Worm (Caenorhabditis elegans): ENCODE measurements around the gene Y59H11AR.3.
A peak's percentile ranks its signal among the peaks of the same experiment; 100 is the strongest.

Gene Y59H11AR.3

DNA sequence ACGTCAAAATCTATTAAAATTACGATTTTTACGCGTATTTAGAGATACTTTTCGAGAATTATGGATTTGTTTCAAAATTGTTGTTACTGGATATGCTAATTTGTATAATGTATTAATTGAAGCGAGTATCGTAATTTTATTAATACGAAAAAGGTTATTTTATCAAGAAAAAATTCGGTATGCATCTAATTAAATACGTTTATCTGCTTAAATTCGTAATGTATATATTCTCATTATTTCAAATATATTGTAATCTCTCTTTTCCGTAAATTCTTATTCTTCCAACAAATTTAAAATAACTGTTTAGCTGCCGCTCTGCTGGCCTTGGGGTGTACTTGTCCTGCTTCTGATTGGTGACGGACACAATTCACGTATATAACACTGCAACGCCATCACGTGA lies 35.8 kb upstream of the Y59H11AR.3 start, which contains the start of gene dgk-4:
TSS of gene dgk-4 (plus strand) at position 301 of the 400 bp plus-strand sequence.
- TF ChIP-seq zag-1 (tag; optimal IDR thresholded peaks at IDR 0.05), result no peak
- no peak for TF ChIP-seq zip-4 (GFP tag; optimal IDR thresholded peaks at IDR 0.05)

DNA sequence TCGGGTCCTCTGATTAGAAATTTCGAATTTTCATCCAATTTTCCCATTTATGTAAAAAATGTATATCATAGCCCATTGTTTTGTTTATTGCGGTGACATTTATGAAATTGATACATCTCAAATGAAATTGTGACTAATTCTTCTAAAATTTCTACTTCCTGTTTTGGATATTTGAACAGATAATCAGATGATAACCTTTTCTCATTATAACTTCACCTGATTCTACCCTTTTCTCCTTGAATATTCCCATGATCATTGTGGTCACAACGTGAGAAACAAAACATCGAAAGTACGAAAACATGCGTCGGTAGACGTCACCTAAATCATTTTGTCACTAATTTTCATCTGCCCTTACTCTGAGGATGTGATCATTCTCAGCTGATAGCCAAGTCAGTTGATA lies 35.0 kb upstream of the Y59H11AR.3 start:
- TF ChIP-seq nhr-71 (tag; optimal IDR thresholded peaks at IDR 0.05), result peak; percentile 43
- no peak for TF ChIP-seq lin-35 (GFP tag; optimal IDR thresholded peaks at IDR 0.05)
- no peak for TF ChIP-seq grh-1 (GFP tag; IDR thresholded peaks at IDR 0.05)
- no peak for TF ChIP-seq dpl-1 (GFP tag; optimal IDR thresholded peaks at IDR 0.05)
- TF ChIP-seq skn-1 (tag; optimal IDR thresholded peaks at IDR 0.05), result no peak
- no peak for TF ChIP-seq snu-23 (GFP tag; optimal IDR thresholded peaks at IDR 0.05)
- TF ChIP-seq nhr-20 (tag; optimal IDR thresholded peaks at IDR 0.05), result no peak
- TF ChIP-seq hlh-4 (tag; optimal IDR thresholded peaks at IDR 0.05), result no peak
- TF ChIP-seq aha-1 (tag; optimal IDR thresholded peaks at IDR 0.05), result no peak
- no peak for TF ChIP-seq ceh-90 (tag; optimal IDR thresholded peaks at IDR 0.05)
- TF ChIP-seq efl-3 (GFP tag; optimal IDR thresholded peaks at IDR 0.05), result no peak
- TF ChIP-seq ceh-8 (GFP tag; optimal IDR thresholded peaks at IDR 0.05), result peak; percentile 70
- peak; percentile 13 for TF ChIP-seq nhr-11 (tag; optimal IDR thresholded peaks at IDR 0.05)
- no peak for TF ChIP-seq fkh-4 (tag; optimal IDR thresholded peaks at IDR 0.05; ENCODE audit: borderline replicate concordance)
- no peak for TF ChIP-seq egl-13 (tag; optimal IDR thresholded peaks at IDR 0.05)
- TF ChIP-seq dsc-1 (tag; optimal IDR thresholded peaks at IDR 0.05), result peak; percentile 54
- no peak for TF ChIP-seq nhr-85 (tag)
- peak; percentile 16 for TF ChIP-seq fkh-8 (tag; optimal IDR thresholded peaks at IDR 0.05)

DNA sequence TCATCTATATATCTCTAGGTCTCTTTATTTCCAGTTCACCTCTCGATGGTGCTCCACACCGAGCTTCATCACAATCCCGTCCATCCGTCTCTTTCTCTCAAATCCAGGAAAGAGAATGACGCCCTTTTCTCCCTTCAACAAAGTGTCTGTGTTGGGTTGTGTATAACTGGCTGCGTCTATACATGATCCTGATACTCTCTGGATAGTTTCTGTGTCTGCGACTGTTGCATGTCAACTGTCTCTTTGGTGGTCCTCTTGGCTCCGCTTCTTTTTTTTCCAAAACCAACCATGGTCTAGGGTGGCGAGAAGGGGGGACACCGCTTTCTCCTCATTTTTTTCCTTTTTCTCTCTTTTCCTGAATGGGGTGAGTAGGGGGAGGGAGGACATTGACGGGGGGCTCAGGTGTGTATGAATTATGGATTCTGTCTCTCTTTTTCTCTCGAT lies 34.4 kb upstream of the Y59H11AR.3 start:
- no peak for TF ChIP-seq C04F5.9 (tag; optimal IDR thresholded peaks at IDR 0.05)
- peak; percentile 39 for TF ChIP-seq xbp-1 (tag; optimal IDR thresholded peaks at IDR 0.05)
- TF ChIP-seq elt-2 (tag; optimal IDR thresholded peaks at IDR 0.05), result no peak
- TF ChIP-seq Y116A8C.19 (tag; optimal IDR thresholded peaks at IDR 0.05; ENCODE audit: borderline replicate concordance), result no peak
- peak in 1 of 3 experiments; percentile 4 for TF ChIP-seq dpl-1 (GFP tag; optimal IDR thresholded peaks at IDR 0.05)
- no peak for TF ChIP-seq pag-3 (tag; optimal IDR thresholded peaks at IDR 0.05; ENCODE audit: borderline replicate concordance, insufficient read depth)
- no peak for TF ChIP-seq zag-1 (tag; optimal IDR thresholded peaks at IDR 0.05)
- no peak for TF ChIP-seq aly-2 (tag; optimal IDR thresholded peaks at IDR 0.05)
- TF ChIP-seq nhr-77 (tag; optimal IDR thresholded peaks at IDR 0.05), result peak; percentile 56
- TF ChIP-seq lsy-2 (tag; optimal IDR thresholded peaks at IDR 0.05), result peak; percentile 16 to 58
- TF ChIP-seq lin-13 (GFP tag; optimal IDR thresholded peaks at IDR 0.05), result no peak
- TF ChIP-seq snu-23 (GFP tag; optimal IDR thresholded peaks at IDR 0.05), result peak; percentile 75
- TF ChIP-seq sptf-1 (tag; optimal IDR thresholded peaks at IDR 0.05), result no peak
- TF ChIP-seq egl-27 (tag; optimal IDR thresholded peaks at IDR 0.05), result peak in 1 of 2 experiments; percentile 8
- TF ChIP-seq dsc-1 (tag; optimal IDR thresholded peaks at IDR 0.05), result peak; percentile 57
- peak; percentile 61 for TF ChIP-seq nhr-20 (tag; optimal IDR thresholded peaks at IDR 0.05)
- peak in 1 of 2 experiments; percentile 44 for TF ChIP-seq mdl-1 (tag; optimal IDR thresholded peaks at IDR 0.05)
- TF ChIP-seq unc-62 (GFP tag; optimal IDR thresholded peaks at IDR 0.05), result no peak
- TF ChIP-seq efl-3 (GFP tag; optimal IDR thresholded peaks at IDR 0.05), result no peak
- TF ChIP-seq unc-86 (tag; optimal IDR thresholded peaks at IDR 0.05), result peak; percentile 77
- no peak for TF ChIP-seq hlh-17 (GFP tag; optimal IDR thresholded peaks at IDR 0.05; ENCODE audit: borderline replicate concordance)
- TF ChIP-seq sox-4 (tag; optimal IDR thresholded peaks at IDR 0.05), result no peak
- peak; percentile 45 for TF ChIP-seq mep-1 (tag; optimal IDR thresholded peaks at IDR 0.05)
- TF ChIP-seq ets-5 (GFP tag; IDR thresholded peaks at IDR 0.05), result no peak
- peak; percentile 53 for TF ChIP-seq nhr-47 (tag; optimal IDR thresholded peaks at IDR 0.05)
- TF ChIP-seq lin-14 (GFP tag; optimal IDR thresholded peaks at IDR 0.05), result peak; percentile 91
- peak; percentile 63 for TF ChIP-seq fkh-8 (tag; optimal IDR thresholded peaks at IDR 0.05)
- TF ChIP-seq nhr-11 (tag; optimal IDR thresholded peaks at IDR 0.05), result no peak
- TF ChIP-seq isw-1 (GFP tag; IDR thresholded peaks at IDR 0.05), result peak; percentile 40
- TF ChIP-seq snpc-4 (tag; optimal IDR thresholded peaks at IDR 0.05), result peak; percentile 15
- no peak for TF ChIP-seq ceh-63 (GFP tag; optimal IDR thresholded peaks at IDR 0.05)
- TF ChIP-seq aha-1 (tag; optimal IDR thresholded peaks at IDR 0.05), result no peak
- no peak for TF ChIP-seq ama-1 (optimal IDR thresholded peaks at IDR 0.05)
- peak; percentile 50 for TF ChIP-seq irx-1 (tag; optimal IDR thresholded peaks at IDR 0.05)
- no peak for TF ChIP-seq ztf-11 (tag; optimal IDR thresholded peaks at IDR 0.05)
- no peak for TF ChIP-seq C34B4.2 (tag; optimal IDR thresholded peaks at IDR 0.05)
- TF ChIP-seq zip-4 (GFP tag; optimal IDR thresholded peaks at IDR 0.05), result no peak
- TF ChIP-seq ceh-88 (GFP tag; IDR thresholded peaks at IDR 0.05), result peak; percentile 30; the same call in 1 of the 2 replicates
